Fruit fly (Drosophila melanogaster): ENCODE data around the gene Ir7c.

DNA sequence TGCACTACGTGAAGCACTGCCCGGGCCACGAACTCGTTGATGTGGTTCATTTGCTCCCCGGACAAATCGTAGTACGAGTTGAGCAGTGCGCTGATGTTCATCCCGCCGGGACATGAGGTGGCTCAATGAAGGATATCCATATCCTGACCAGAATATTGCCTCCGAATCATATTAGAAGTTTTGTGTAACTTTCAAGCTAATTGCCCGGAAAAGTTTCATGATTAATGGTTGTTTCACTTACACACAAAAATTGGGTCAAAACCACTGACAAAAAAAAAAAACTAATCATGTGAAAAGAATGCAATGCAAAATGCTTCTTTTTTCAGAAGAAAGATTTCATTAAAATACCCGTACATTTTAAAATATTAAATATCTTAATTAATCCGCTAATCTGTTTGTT lies 7.4 kb downstream of the Ir7c start, which contains the start of gene Ir7e:
- TF ChIP-seq CTCF (optimal IDR thresholded peaks at IDR 0.05) (no peak), CG8478 (optimal IDR thresholded peaks at IDR 0.05) (no peak)

All from S2 (cell line).